Fruit fly (Drosophila melanogaster) whole organism, prepupa: ENCODE results near the gene zormin.

Experiments
- Blimp-1 ChIP-seq: fragments of 200-800 bp; sonication (Bioruptor generic); optimal IDR thresholded peaks from 3 replicates; lab custom pipeline; 2017; ENCODE audit warnings: missing biosample characterization, missing genetic modification characterization, mild to moderate bottlenecking, moderate library complexity, missing genetic modification reagents
- CG10631 ChIP-seq: fragments of 200-800 bp; sonication (Bioruptor generic); optimal IDR thresholded peaks from 2 replicates; lab custom pipeline; 2016; ENCODE audit warnings: missing biosample characterization, missing genetic modification characterization
- CG10669 ChIP-seq: fragments of 200-800 bp; sonication (Bioruptor generic); optimal IDR thresholded peaks from 3 replicates; lab custom pipeline; 2018; ENCODE audit warnings: missing biosample characterization, mild to moderate bottlenecking, missing genetic modification characterization, moderate library complexity
- CG11294 ChIP-seq: fragments of 200-800 bp; sonication (Bioruptor generic); IDR thresholded peaks from 2 replicates; pipeline ENCODE4 v1.3.6; 2022; ENCODE audit warnings: missing biosample characterization, missing genetic modification characterization
- CG11762 ChIP-seq: fragments of 200-800 bp; sonication (Bioruptor generic); optimal IDR thresholded peaks from 3 replicates; lab custom pipeline; 2016; ENCODE audit warnings: missing biosample characterization, missing genetic modification characterization; ENCODE audit not compliant: insufficient read depth
- CG11902 ChIP-seq: fragments of 200-800 bp; sonication (Bioruptor generic); optimal IDR thresholded peaks from 3 replicates; lab custom pipeline; 2016; ENCODE audit warnings: missing biosample characterization, missing genetic modification characterization
- CG1621 ChIP-seq: fragments of 200-800 bp; sonication (Bioruptor generic); optimal IDR thresholded peaks from 3 replicates; lab custom pipeline; 2018; ENCODE audit warnings: missing biosample characterization, mild to moderate bottlenecking, missing genetic modification characterization
- CG16779 ChIP-seq: fragments of 200-800 bp; sonication (Bioruptor generic); optimal IDR thresholded peaks from 3 replicates; lab custom pipeline; 2017; ENCODE audit warnings: missing biosample characterization, mild to moderate bottlenecking, missing genetic modification characterization
- CG3032 ChIP-seq: fragments of 200-800 bp; optimal IDR thresholded peaks from 2 replicates; lab custom pipeline; 2019; ENCODE audit warnings: missing biosample characterization, mild to moderate bottlenecking, missing genetic modification characterization, moderate library complexity
- CG31627 ChIP-seq: fragments of 200-800 bp; sonication (Bioruptor generic); optimal IDR thresholded peaks from 3 replicates; lab custom pipeline; 2016; ENCODE audit warnings: missing biosample characterization, missing genetic modification characterization
- CG34406 ChIP-seq: fragments of 200-800 bp; sonication (Bioruptor generic); optimal IDR thresholded peaks from 3 replicates; lab custom pipeline; 2016; ENCODE audit warnings: missing biosample characterization, missing genetic modification characterization
- CG3919 ChIP-seq: fragments of 200-800 bp; sonication (Bioruptor generic); optimal IDR thresholded peaks from 3 replicates; lab custom pipeline; 2016; ENCODE audit warnings: missing biosample characterization, missing genetic modification characterization
- CG4318 ChIP-seq: fragments of 200-800 bp; sonication (Bioruptor generic); optimal IDR thresholded peaks from 3 replicates; lab custom pipeline; 2017; ENCODE audit warnings: missing biosample characterization, mild to moderate bottlenecking, missing genetic modification characterization
- CG6276 ChIP-seq: fragments of 200-800 bp; sonication (Bioruptor generic); optimal IDR thresholded peaks from 2 replicates; lab custom pipeline; 2017; ENCODE audit warnings: missing biosample characterization, mild to moderate bottlenecking, missing genetic modification characterization
- CG6854 ChIP-seq: fragments of 200-800 bp; sonication (Bioruptor generic); optimal IDR thresholded peaks from 2 replicates; lab custom pipeline; 2017; ENCODE audit warnings: missing biosample characterization, mild to moderate bottlenecking, missing genetic modification characterization
- CG7368 ChIP-seq: fragments of 200-800 bp; sonication (Bioruptor generic); optimal IDR thresholded peaks from 3 replicates; lab custom pipeline; 2016; ENCODE audit warnings: missing biosample characterization, missing genetic modification characterization
- CG8119 ChIP-seq: fragments of 200-800 bp; sonication (Bioruptor generic); IDR thresholded peaks from 3 replicates; pipeline ENCODE4 v1.3.6; 2022; ENCODE audit warnings: missing biosample characterization, missing genetic modification characterization
- CG8319 ChIP-seq: fragments of 200-800 bp; sonication (Bioruptor generic); optimal IDR thresholded peaks from 3 replicates; lab custom pipeline; 2016; ENCODE audit warnings: missing biosample characterization, missing genetic modification characterization
- CG8632 ChIP-seq: fragments of 200-800 bp; sonication (Bioruptor generic); optimal IDR thresholded peaks from 3 replicates; lab custom pipeline; 2016; ENCODE audit warnings: missing biosample characterization, missing genetic modification characterization
- CG9139 ChIP-seq: fragments of 200-800 bp; sonication (Bioruptor generic); optimal IDR thresholded peaks from 3 replicates; lab custom pipeline; 2017; ENCODE audit warnings: missing biosample characterization, mild to moderate bottlenecking, missing genetic modification characterization
- Eip75B ChIP-seq: fragments of 200-800 bp; sonication (Bioruptor generic); optimal IDR thresholded peaks from 3 replicates; lab custom pipeline; 2016; ENCODE audit warnings: missing biosample characterization, missing genetic modification characterization
- Eip78C ChIP-seq: fragments of 200-800 bp; sonication (Bioruptor generic); peaks from one replicate; lab custom pipeline; 2016; ENCODE audit warnings: missing biosample characterization, missing genetic modification characterization
- Eip93F ChIP-seq: fragments of 200-800 bp; sonication (Bioruptor generic); optimal IDR thresholded peaks from 2 replicates; lab custom pipeline; 2016; ENCODE audit warnings: missing biosample characterization, mild to moderate bottlenecking, missing genetic modification characterization
- Ets96B ChIP-seq: fragments of 200-800 bp; optimal IDR thresholded peaks from 2 replicates; lab custom pipeline; 2019; ENCODE audit warnings: missing biosample characterization, mild to moderate bottlenecking, missing genetic modification characterization, moderate library complexity
- Gug ChIP-seq: fragments of 200-800 bp; sonication (Bioruptor generic); IDR thresholded peaks from 2 replicates; pipeline ENCODE4 v1.3.6; 2022; ENCODE audit warnings: missing biosample characterization, missing genetic modification characterization
- Hr38 ChIP-seq: sonication (Bioruptor generic); optimal IDR thresholded peaks from 2 replicates; lab custom pipeline; 2016; ENCODE audit warnings: missing biosample characterization, missing genetic modification characterization
- Hr39 ChIP-seq: fragments of 200-800 bp; sonication (Bioruptor generic); optimal IDR thresholded peaks from 2 replicates; lab custom pipeline; 2016; ENCODE audit warnings: missing biosample characterization, missing genetic modification characterization
- Hr4 ChIP-seq: fragments of 200-800 bp; sonication (Bioruptor generic); optimal IDR thresholded peaks from 3 replicates; lab custom pipeline; 2016; ENCODE audit warnings: missing biosample characterization, missing genetic modification characterization
- Lpt ChIP-seq: fragments of 200-800 bp; sonication (Bioruptor generic); optimal IDR thresholded peaks from 3 replicates; lab custom pipeline; 2016; ENCODE audit warnings: missing biosample characterization, missing genetic modification characterization
- OdsH ChIP-seq: fragments of 200-800 bp; sonication (Bioruptor generic); optimal IDR thresholded peaks from 3 replicates; lab custom pipeline; 2016; ENCODE audit warnings: missing biosample characterization, missing genetic modification characterization
- Smox ChIP-seq: fragments of 200-800 bp; sonication (Bioruptor generic); optimal IDR thresholded peaks from 3 replicates; lab custom pipeline; 2016; ENCODE audit warnings: missing biosample characterization, missing genetic modification characterization
- Sox102F ChIP-seq: fragments of 200-800 bp; sonication (Bioruptor generic); optimal IDR thresholded peaks from 2 replicates; lab custom pipeline; 2016; ENCODE audit warnings: missing biosample characterization, mild to moderate bottlenecking, missing genetic modification characterization
- Sox14 ChIP-seq: fragments of 200-800 bp; sonication (Bioruptor generic); optimal IDR thresholded peaks from 3 replicates; lab custom pipeline; 2016; ENCODE audit warnings: missing biosample characterization, missing genetic modification characterization
- Sox15 ChIP-seq: fragments of 200-800 bp; sonication (Bioruptor generic); optimal IDR thresholded peaks from 3 replicates; lab custom pipeline; 2016; ENCODE audit warnings: missing biosample characterization, missing genetic modification characterization
- achi ChIP-seq: fragments of 200-800 bp; sonication (Bioruptor generic); optimal IDR thresholded peaks from 3 replicates; lab custom pipeline; 2016; ENCODE audit warnings: missing biosample characterization, missing genetic modification characterization
- cyc ChIP-seq: fragments of 200-800 bp; sonication (Bioruptor generic); optimal IDR thresholded peaks from 3 replicates; lab custom pipeline; 2016; ENCODE audit warnings: missing biosample characterization, missing genetic modification characterization
- dac ChIP-seq: fragments of 200-800 bp; sonication (Bioruptor generic); optimal IDR thresholded peaks from 2 replicates; lab custom pipeline; 2017; ENCODE audit warnings: missing biosample characterization, mild to moderate bottlenecking, missing genetic modification characterization
- eg ChIP-seq: fragments of 200-800 bp; sonication (Bioruptor generic); IDR thresholded peaks from 3 replicates; pipeline ENCODE4 v1.3.6; 2022; ENCODE audit warnings: missing biosample characterization, missing genetic modification characterization
- esn ChIP-seq: fragments of 200-800 bp; sonication (Bioruptor generic); optimal IDR thresholded peaks from 2 replicates; lab custom pipeline; 2016; ENCODE audit warnings: missing biosample characterization, mild to moderate bottlenecking, missing genetic modification characterization, moderate library complexity
- fd59A ChIP-seq: fragments of 200-800 bp; sonication (Bioruptor generic); optimal IDR thresholded peaks from 2 replicates; lab custom pipeline; 2017; ENCODE audit warnings: missing biosample characterization, mild to moderate bottlenecking, missing genetic modification characterization, missing genetic modification reagents
- fd85E ChIP-seq: fragments of 200-800 bp; sonication (Bioruptor generic); optimal IDR thresholded peaks from 3 replicates; lab custom pipeline; 2016; ENCODE audit warnings: missing biosample characterization, missing genetic modification characterization
- fkh ChIP-seq: fragments of 200-800 bp; sonication (Bioruptor generic); optimal IDR thresholded peaks from 3 replicates; lab custom pipeline; 2017; ENCODE audit warnings: missing biosample characterization, mild to moderate bottlenecking, missing genetic modification characterization, moderate library complexity
- lz ChIP-seq: fragments of 200-800 bp; sonication (Bioruptor generic); optimal IDR thresholded peaks from 3 replicates; lab custom pipeline; 2016; ENCODE audit warnings: missing biosample characterization, missing genetic modification characterization
- pdm3 ChIP-seq: fragments of 200-800 bp; sonication (Bioruptor generic); optimal IDR thresholded peaks from 3 replicates; lab custom pipeline; 2016; ENCODE audit warnings: missing biosample characterization, missing genetic modification characterization
- salr ChIP-seq, 2 experiments: fragments of 200-800 bp; sonication (Bioruptor generic); optimal IDR thresholded peaks; 3 replicates each; lab custom pipeline; 2016 to 2018; ENCODE audit warnings: missing biosample characterization in 2 of 2, missing genetic modification characterization in 2 of 2, mild to moderate bottlenecking in 1 of 2
- spab ChIP-seq: fragments of 200-800 bp; sonication (Bioruptor generic); optimal IDR thresholded peaks from 2 replicates; lab custom pipeline; 2017; ENCODE audit warnings: missing biosample characterization, mild to moderate bottlenecking, missing genetic modification characterization, missing genetic modification reagents
- ss ChIP-seq, 2 experiments: fragments of 200-800 bp; sonication (Bioruptor generic); optimal IDR thresholded peaks; 2 replicates in 1 of 2; 3 replicates in 1 of 2; lab custom pipeline; 2017 to 2018; ENCODE audit warnings: mild to moderate bottlenecking in 2 of 2, missing biosample characterization in 2 of 2, missing genetic modification characterization in 2 of 2, moderate library complexity in 1 of 2
- svp ChIP-seq: fragments of 200-800 bp; sonication (Bioruptor generic); peaks from one replicate; lab custom pipeline; 2016; ENCODE audit warnings: missing biosample characterization, missing genetic modification characterization
- vri ChIP-seq: fragments of 200-800 bp; sonication (Bioruptor generic); optimal IDR thresholded peaks from 3 replicates; lab custom pipeline; 2016; ENCODE audit warnings: missing biosample characterization, mild to moderate bottlenecking, missing genetic modification characterization

zormin gene

dm6 chr3L:2162623-2163022, 11.1 kb upstream of the zormin start (continued):
- TF ChIP-seq Hr4 (GFP tag; lab: Kevin White, UChicago) (peak; percentile 7), Eip75B (GFP tag; lab: Kevin White, UChicago) (no peak), Smox (GFP tag; lab: Kevin White, UChicago) (no peak), Sox102F (no peak), dac (GFP tag; lab: Kevin White, UChicago) (no peak), CG8119 (GFP tag; lab: Robert Waterston, UW) (peak; percentile 73), CG4318 (GFP tag; lab: Kevin White, UChicago) (peak; percentile 46), Gug (peak; percentile 64)

dm6 chr3L:2162019-2162418, 10.5 kb upstream of the zormin start:
- TF ChIP-seq spab (GFP tag; lab: Kevin White, UChicago) (peak; percentile 69), CG8319 (GFP tag; lab: Kevin White, UChicago) (peak; percentile 54), dac (GFP tag; lab: Kevin White, UChicago) (peak; percentile 78), Sox15 (GFP tag; lab: Kevin White, UChicago) (peak; percentile 51), Eip75B (GFP tag; lab: Kevin White, UChicago) (peak; percentile 71), CG3032 (tag; lab: Kevin White, UChicago) (peak; percentile 78), CG4318 (GFP tag; lab: Kevin White, UChicago) (peak; percentile 81), ss (GFP tag; optimal IDR thresholded peaks at IDR 0.05; lab: Kevin White, UChicago) (peak; percentile 49 to 61), esn (GFP tag; lab: Kevin White, UChicago) (peak; percentile 80), fd85E (GFP tag; lab: Kevin White, UChicago) (peak; percentile 69), CG11762 (GFP tag; lab: Kevin White, UChicago) (peak; percentile 83), fkh (no peak), Eip93F (peak; percentile 18), eg (peak; percentile 97), Ets96B (tag; lab: Kevin White, UChicago) (peak; percentile 77), svp (GFP tag; lab: Kevin White, UChicago) (peak; percentile 88), pdm3 (GFP tag; lab: Kevin White, UChicago) (peak; percentile 86), lz (GFP tag; lab: Kevin White, UChicago) (peak; percentile 77), Hr38 (GFP tag; lab: Kevin White, UChicago) (peak; percentile 34), CG16779 (tag; lab: Kevin White, UChicago) (peak; percentile 63), CG9139 (GFP tag; lab: Kevin White, UChicago) (peak; percentile 44), Sox14 (GFP tag; lab: Kevin White, UChicago) (peak; percentile 81), Gug (peak; percentile 91), Hr39 (GFP tag; lab: Kevin White, UChicago) (peak; percentile 81), CG6854 (GFP tag; lab: Kevin White, UChicago) (peak; percentile 62), achi (GFP tag; lab: Kevin White, UChicago) (peak; percentile 82), CG10669 (peak; percentile 78), fd59A (GFP tag; lab: Kevin White, UChicago) (peak; percentile 48), CG6276 (peak; percentile 94), CG31627 (GFP tag; lab: Kevin White, UChicago) (peak; percentile 76), CG10631 (GFP tag; lab: Kevin White, UChicago) (peak; percentile 78), CG34406 (GFP tag; lab: Kevin White, UChicago) (peak; percentile 54), CG8632 (peak; percentile 39), cyc (GFP tag; lab: Kevin White, UChicago) (peak; percentile 92), CG3919 (peak; percentile 95), CG1621 (tag; lab: Kevin White, UChicago) (peak; percentile 22), salr (GFP tag; optimal IDR thresholded peaks at IDR 0.05; lab: Kevin White, UChicago) (peak; percentile 1 to 81), CG11902 (GFP tag; lab: Kevin White, UChicago) (peak; percentile 79), Blimp-1 (GFP tag; lab: Kevin White, UChicago) (peak; percentile 63), OdsH (GFP tag; lab: Kevin White, UChicago) (peak; percentile 84), CG8119 (GFP tag; lab: Robert Waterston, UW) (peak; percentile 96), CG11294 (GFP tag; lab: Robert Waterston, UW) (peak; percentile 89), Hr4 (GFP tag; lab: Kevin White, UChicago) (peak; percentile 91), Lpt (peak; percentile 91), CG7368 (GFP tag; lab: Kevin White, UChicago) (peak; percentile 86), Eip78C (peak; percentile 94), Smox (GFP tag; lab: Kevin White, UChicago) (peak; percentile 74), vri (GFP tag; lab: Kevin White, UChicago) (peak; percentile 54)
